Worm (Caenorhabditis elegans): ENCODE results near the gene D1005.4.

Gene D1005.4

DNA sequence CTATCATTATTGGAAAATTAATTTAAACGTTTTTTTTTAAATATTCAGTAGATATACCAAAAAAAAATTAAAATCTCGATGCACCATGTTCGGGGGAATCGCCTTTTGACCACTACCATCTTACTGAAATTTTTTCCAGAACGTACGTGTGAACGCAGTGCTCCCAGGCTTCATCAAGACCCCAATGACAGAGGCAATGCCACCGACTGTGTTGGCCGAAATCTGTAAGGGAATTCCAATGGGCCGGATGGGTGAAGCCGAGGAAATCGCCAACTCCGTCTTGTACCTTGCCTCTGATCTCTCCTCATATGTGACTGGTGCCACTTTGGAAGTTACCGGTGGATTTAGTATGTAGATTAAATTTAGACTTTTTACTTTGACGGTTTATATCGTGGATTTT lies 3.2 kb upstream of the D1005.4 start:
- TF ChIP-seq nhr-237 (tag; optimal IDR thresholded peaks at IDR 0.05), result no peak
- no peak for TF ChIP-seq mdl-1 (tag; optimal IDR thresholded peaks at IDR 0.05)
- no peak for TF ChIP-seq ztf-4 (tag; optimal IDR thresholded peaks at IDR 0.05)
- TF ChIP-seq nhr-21 (tag; optimal IDR thresholded peaks at IDR 0.05), result no peak
- no peak for TF ChIP-seq elt-1 (tag; optimal IDR thresholded peaks at IDR 0.05)
- no peak for TF ChIP-seq lin-39 (tag; optimal IDR thresholded peaks at IDR 0.05)
- TF ChIP-seq sma-9 (GFP tag; optimal IDR thresholded peaks at IDR 0.05), result no peak
- TF ChIP-seq sma-9 (tag; optimal IDR thresholded peaks at IDR 0.05), result no peak
- no peak for TF ChIP-seq ama-1 (optimal IDR thresholded peaks at IDR 0.05)
- no peak for TF ChIP-seq blmp-1 (tag; optimal IDR thresholded peaks at IDR 0.05; ENCODE audit: insufficient read depth)
- TF ChIP-seq egl-27 (tag; optimal IDR thresholded peaks at IDR 0.05), result no peak
- TF ChIP-seq gmeb-1 (tag; optimal IDR thresholded peaks at IDR 0.05), result no peak
- TF ChIP-seq crh-2 (tag; optimal IDR thresholded peaks at IDR 0.05), result no peak
- no peak for TF ChIP-seq nhr-12 (tag; optimal IDR thresholded peaks at IDR 0.05)
- TF ChIP-seq nhr-11 (tag; optimal IDR thresholded peaks at IDR 0.05), result no peak

DNA sequence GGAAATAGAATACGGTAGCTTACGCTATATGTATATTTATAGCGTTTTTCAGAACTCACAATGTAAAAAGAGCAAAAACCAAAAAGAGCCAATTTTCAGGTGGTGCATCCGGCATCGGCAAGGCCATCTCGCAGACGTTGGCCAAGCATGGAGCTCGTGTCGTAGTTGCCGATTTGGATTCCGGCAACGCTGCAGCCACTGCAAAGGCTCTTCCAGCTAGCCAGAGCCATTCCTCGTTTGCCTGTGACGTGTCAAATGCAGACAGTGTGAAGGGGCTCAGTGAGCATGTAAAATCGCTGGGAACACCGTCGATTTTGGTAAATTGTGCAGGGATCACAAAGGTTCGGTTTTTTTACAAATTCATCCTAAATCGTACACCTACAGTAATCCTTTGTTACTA lies 1.5 kb upstream of the D1005.4 start:
- TF ChIP-seq sma-3 (GFP tag; optimal IDR thresholded peaks at IDR 0.05), result no peak
- 0 out of 2 replicates have a peak, but pooled peaks have one; percentile 47 for TF ChIP-seq ztf-1 (GFP tag; conservative IDR thresholded peaks at IDR 0.05)

DNA sequence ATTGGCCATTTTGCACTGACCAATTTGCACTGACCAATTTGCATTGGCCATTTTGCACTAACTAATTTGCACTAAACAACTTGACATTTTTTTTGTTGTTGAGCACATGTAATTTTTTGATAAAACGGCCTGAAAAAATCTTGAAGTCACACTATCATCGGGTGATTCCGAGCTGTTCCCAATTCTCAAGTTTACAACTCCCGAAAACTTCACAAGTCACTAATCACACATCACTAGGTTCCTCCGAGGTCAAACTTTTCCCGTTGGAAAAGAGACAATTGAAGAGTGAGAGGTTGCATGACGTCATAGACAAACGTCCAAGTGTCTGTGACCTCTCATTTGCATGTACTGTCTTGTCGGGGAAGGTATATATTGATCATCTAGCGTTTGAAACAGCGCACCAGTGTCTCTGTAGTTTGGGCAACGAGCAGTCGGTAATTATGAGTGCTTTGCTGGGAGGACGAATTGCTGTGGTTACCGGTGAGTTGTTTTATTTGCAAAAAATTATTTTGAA lies 574 bp upstream of the D1005.4 start, which contains the start of the genes D1005.10 and dhs-25:
D1005.10 (minus strand) TSS at position 51 of the 514 bp plus-strand sequence.
dhs-25 (plus strand) TSS at position 398 of the 514 bp plus-strand sequence.
- TF ChIP-seq ztf-1 (GFP tag; conservative IDR thresholded peaks at IDR 0.05) (no peak), elt-3 (tag; optimal IDR thresholded peaks at IDR 0.05) (no peak), nhr-23 (tag; optimal IDR thresholded peaks at IDR 0.05) (no peak), lsy-2 (tag; optimal IDR thresholded peaks at IDR 0.05) (peak; percentile 20 to 79), nhr-10 (tag; optimal IDR thresholded peaks at IDR 0.05) (peak; percentile 84), nhr-77 (tag; optimal IDR thresholded peaks at IDR 0.05) (no peak), skn-1 (tag; optimal IDR thresholded peaks at IDR 0.05) (no peak), peb-1 (tag; optimal IDR thresholded peaks at IDR 0.05) (no peak), unc-39 (tag; optimal IDR thresholded peaks at IDR 0.05) (no peak), nhr-21 (tag; optimal IDR thresholded peaks at IDR 0.05) (peak; percentile 77), elt-1 (tag; optimal IDR thresholded peaks at IDR 0.05) (no peak), nhr-237 (tag; optimal IDR thresholded peaks at IDR 0.05) (no peak), ama-1 (optimal IDR thresholded peaks at IDR 0.05) (peak; percentile 71), ztf-4 (tag; optimal IDR thresholded peaks at IDR 0.05) (peak; percentile 76), ceh-82 (tag; optimal IDR thresholded peaks at IDR 0.05) (no peak), unc-62 (GFP tag; optimal IDR thresholded peaks at IDR 0.05) (no peak), lin-13 (GFP tag; optimal IDR thresholded peaks at IDR 0.05) (peak; percentile 54), lin-39 (tag; optimal IDR thresholded peaks at IDR 0.05) (no peak), unc-55 (GFP tag; optimal IDR thresholded peaks at IDR 0.05) (no peak), ceh-16 (tag; optimal IDR thresholded peaks at IDR 0.05) (no peak), aly-2 (tag; optimal IDR thresholded peaks at IDR 0.05) (no peak), sem-4 (tag; optimal IDR thresholded peaks at IDR 0.05) (peak; percentile 73), nhr-11 (tag; optimal IDR thresholded peaks at IDR 0.05) (no peak), nhr-6 (tag; optimal IDR thresholded peaks at IDR 0.05) (peak; percentile 80), alr-1 (tag; optimal IDR thresholded peaks at IDR 0.05) (no peak), snpc-4 (tag; optimal IDR thresholded peaks at IDR 0.05) (no peak), zag-1 (tag; optimal IDR thresholded peaks at IDR 0.05) (no peak), lin-11 (tag; optimal IDR thresholded peaks at IDR 0.05) (no peak), ztf-11 (tag; optimal IDR thresholded peaks at IDR 0.05) (no peak), egl-27 (tag; optimal IDR thresholded peaks at IDR 0.05) (peak; percentile 80), sma-9 (GFP tag; optimal IDR thresholded peaks at IDR 0.05) (peak; percentile 98), sma-9 (tag; optimal IDR thresholded peaks at IDR 0.05) (no peak), mbf-1 (tag; optimal IDR thresholded peaks at IDR 0.05) (no peak), Y55F3AM.14 (GFP tag; optimal IDR thresholded peaks at IDR 0.05) (no peak), crh-2 (tag; optimal IDR thresholded peaks at IDR 0.05) (peak; percentile 86), F13H6.1 (tag; optimal IDR thresholded peaks at IDR 0.05) (peak; percentile 94), dmd-4 (tag; optimal IDR thresholded peaks at IDR 0.05) (no peak), ZK546.5 (tag; optimal IDR thresholded peaks at IDR 0.05) (no peak), fos-1 (tag; optimal IDR thresholded peaks at IDR 0.05) (peak; percentile 67), mdl-1 (tag; optimal IDR thresholded peaks at IDR 0.05) (peak in 1 of 2 experiments; percentile 24), mab-5 (tag; optimal IDR thresholded peaks at IDR 0.05) (no peak), nhr-12 (tag; optimal IDR thresholded peaks at IDR 0.05) (no peak), gmeb-1 (tag; optimal IDR thresholded peaks at IDR 0.05) (peak; percentile 75), R02D3.7 (tag; optimal IDR thresholded peaks at IDR 0.05) (no peak), nhr-25 (tag; optimal IDR thresholded peaks at IDR 0.05) (peak; percentile 81), sma-3 (GFP tag; optimal IDR thresholded peaks at IDR 0.05) (peak; percentile 87), blmp-1 (tag; optimal IDR thresholded peaks at IDR 0.05; ENCODE audit: insufficient read depth) (peak; percentile 62), nhr-129 (tag; optimal IDR thresholded peaks at IDR 0.05) (peak; percentile 94), C34F6.9 (tag; optimal IDR thresholded peaks at IDR 0.05) (peak; percentile 72)
